Worm (Caenorhabditis elegans): ENCODE data around the gene B0393.7.

Gene B0393.7

ce11 chrIII:4731295-4731988, 46.5 kb downstream of the B0393.7 start, which contains the start of gene F17C8.3:
Gene F17C8.3, plus strand, starts transcription at chrIII:4731938.
- TF ChIP-seq mel-28 (tag; optimal IDR thresholded peaks at IDR 0.05; ENCODE audit: borderline replicate concordance): no peak
- TF ChIP-seq die-1 (tag; optimal IDR thresholded peaks at IDR 0.05): no peak
- TF ChIP-seq K12H6.12 (tag; optimal IDR thresholded peaks at IDR 0.05): peak; percentile 21
- peak; percentile 17 for TF ChIP-seq somi-1 (GFP tag; optimal IDR thresholded peaks at IDR 0.05)
- no peak for TF ChIP-seq zfh-2 (GFP tag; conservative IDR thresholded peaks at IDR 0.05)
- no peak for TF ChIP-seq ztf-6 (GFP tag; IDR thresholded peaks at IDR 0.05)
- TF ChIP-seq lin-40 (tag; optimal IDR thresholded peaks at IDR 0.05): no peak
- TF ChIP-seq lag-1 (GFP tag; IDR thresholded peaks at IDR 0.05): no peak
- no peak for TF ChIP-seq hlh-26 (GFP tag; conservative IDR thresholded peaks at IDR 0.05)
- no peak for TF ChIP-seq pha-4 (tag; optimal IDR thresholded peaks at IDR 0.05)
- TF ChIP-seq akir-1 (GFP tag; optimal IDR thresholded peaks at IDR 0.05): no peak
- no peak for TF ChIP-seq tlf-1 (GFP tag; optimal IDR thresholded peaks at IDR 0.05)

Measured in whole organism, young adult.